Worm (Caenorhabditis elegans): ENCODE measurements around the gene msp-53.

msp-53 gene

DNA sequence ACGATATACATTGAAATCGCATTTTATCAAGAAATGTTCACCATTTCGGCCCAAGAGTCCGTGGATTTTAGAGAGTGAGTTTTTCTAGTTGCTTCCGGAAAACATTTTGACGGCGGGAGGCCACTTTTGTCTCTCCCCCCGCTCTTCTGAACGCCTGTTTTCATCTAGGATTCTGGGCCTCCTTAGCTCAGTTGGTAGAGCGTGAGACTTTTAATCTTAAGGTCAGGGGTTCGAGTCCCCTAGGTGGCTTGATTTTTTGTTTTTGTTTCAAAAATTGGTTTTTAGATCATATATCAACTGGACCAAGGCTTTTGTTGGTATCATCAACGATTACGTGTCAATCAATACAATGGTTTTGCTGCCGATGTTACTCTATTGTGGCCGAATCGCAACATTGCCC, 26.1 kb downstream of the msp-53 start (continued):
- TF ChIP-seq ztf-25 (GFP tag; IDR thresholded peaks at IDR 0.05) (peak; percentile 93), F10E7.11 (tag; optimal IDR thresholded peaks at IDR 0.05) (peak; percentile 44), die-1 (tag; optimal IDR thresholded peaks at IDR 0.05) (peak; percentile 86), ccch-3 (GFP tag; optimal IDR thresholded peaks at IDR 0.05) (no peak), dox-1 (GFP tag; IDR thresholded peaks at IDR 0.05) (no peak; the same call in 1 of the 2 replicates), F37B4.10 (GFP tag; IDR thresholded peaks at IDR 0.05) (no peak), tlf-1 (GFP tag; optimal IDR thresholded peaks at IDR 0.05) (no peak), unc-62 (GFP tag; optimal IDR thresholded peaks at IDR 0.05) (no peak), ztf-26 (tag; optimal IDR thresholded peaks at IDR 0.05) (no peak), lag-1 (GFP tag; IDR thresholded peaks at IDR 0.05) (no peak), ztf-18 (tag; optimal IDR thresholded peaks at IDR 0.05) (peak; percentile 71), Y56A3A.18 (GFP tag; IDR thresholded peaks at IDR 0.05) (no peak), mel-28 (tag; optimal IDR thresholded peaks at IDR 0.05; ENCODE audit: borderline replicate concordance) (no peak), mes-4 (tag; optimal IDR thresholded peaks at IDR 0.05) (no peak), dpl-1 (GFP tag; optimal IDR thresholded peaks at IDR 0.05) (no peak), repo-1 (tag; optimal IDR thresholded peaks at IDR 0.05) (no peak), atf-7 (tag; optimal IDR thresholded peaks at IDR 0.05) (no peak), ekl-4 (GFP tag; IDR thresholded peaks at IDR 0.05) (peak; percentile 51; the same call in 1 of the 2 replicates), somi-1 (GFP tag; optimal IDR thresholded peaks at IDR 0.05) (peak; percentile 8), attf-6 (GFP tag; IDR thresholded peaks at IDR 0.05) (peak; percentile 86), hlh-12 (tag; optimal IDR thresholded peaks at IDR 0.05) (peak; percentile 40), snpc-1.1 (tag; optimal IDR thresholded peaks at IDR 0.05; ENCODE audit: insufficient read depth) (peak; percentile 34), nfyb-1 (GFP tag; IDR thresholded peaks at IDR 0.05) (peak; percentile 87), let-607 (tag; optimal IDR thresholded peaks at IDR 0.05) (peak in 1 of 2 experiments; percentile 8), hsf-1 (GFP tag; IDR thresholded peaks at IDR 0.05) (no peak), let-526 (GFP tag; IDR thresholded peaks at IDR 0.05) (no peak), F55B11.4 (tag; optimal IDR thresholded peaks at IDR 0.05; ENCODE audit: borderline replicate concordance, insufficient read depth) (no peak), F22D6.2 (tag; optimal IDR thresholded peaks at IDR 0.05) (no peak), bed-2 (GFP tag; IDR thresholded peaks at IDR 0.05) (0 out of 2 replicates have a peak, but pooled peaks have one; percentile 22), T26A5.8 (tag; optimal IDR thresholded peaks at IDR 0.05) (no peak), tbx-9 (tag; optimal IDR thresholded peaks at IDR 0.05; ENCODE audit: borderline replicate concordance) (no peak), attf-5 (GFP tag; optimal IDR thresholded peaks at IDR 0.05) (peak; percentile 37), egl-18 (GFP tag; IDR thresholded peaks at IDR 0.05) (no peak), nfya-1 (tag; optimal IDR thresholded peaks at IDR 0.05; ENCODE audit: borderline replicate concordance, insufficient read depth) (no peak), K12H6.12 (tag; optimal IDR thresholded peaks at IDR 0.05) (peak; percentile 28), T07F8.4 (tag; optimal IDR thresholded peaks at IDR 0.05) (peak; percentile 49), C17E4.6 (GFP tag; IDR thresholded peaks at IDR 0.05) (no peak), lsy-27 (tag; optimal IDR thresholded peaks at IDR 0.05; ENCODE audit: borderline replicate concordance, insufficient read depth) (no peak), xnd-1 (tag; optimal IDR thresholded peaks at IDR 0.05) (no peak), snpc-1.3 (tag; optimal IDR thresholded peaks at IDR 0.05; ENCODE audit: insufficient read depth) (peak; percentile 44), hrde-1 (tag; optimal IDR thresholded peaks at IDR 0.05; ENCODE audit: borderline replicate concordance) (peak; percentile 49), B0336.3 (GFP tag; IDR thresholded peaks at IDR 0.05) (no peak), chd-7 (tag; optimal IDR thresholded peaks at IDR 0.05) (no peak), F49E8.2 (tag; optimal IDR thresholded peaks at IDR 0.05; ENCODE audit: insufficient read depth) (peak; percentile 28), madf-10 (tag; optimal IDR thresholded peaks at IDR 0.05) (peak; percentile 46), sdz-38 (tag; optimal IDR thresholded peaks at IDR 0.05) (no peak), zim-3 (tag; optimal IDR thresholded peaks at IDR 0.05) (peak; percentile 16), rpc-1 (optimal IDR thresholded peaks at IDR 0.05) (peak; percentile 88), rpc-1 (tag; optimal IDR thresholded peaks at IDR 0.05) (peak; percentile 97)
